Fruit fly (Drosophila melanogaster): ENCODE data around the gene CG11417.
A peak's percentile ranks its signal among the peaks of the same experiment; 100 is the strongest.

Gene CG11417

dm6 chrX:1312510-1312909, 41.3 kb upstream of the CG11417 start (continued):
- no peak for TF ChIP-seq lola (GFP tag; optimal IDR thresholded peaks at IDR 0.05)
- no peak for TF ChIP-seq ac (GFP tag; optimal IDR thresholded peaks at IDR 0.05)
- peak; percentile 40 for TF ChIP-seq oc (tag; optimal IDR thresholded peaks at IDR 0.05)
- no peak for TF ChIP-seq abd-A (tag; optimal IDR thresholded peaks at IDR 0.05)
- TF ChIP-seq CG10543 (GFP tag; optimal IDR thresholded peaks at IDR 0.05), result no peak
- TF ChIP-seq CG7372 (GFP tag; IDR thresholded peaks at IDR 0.05), result no peak
- no peak for TF ChIP-seq CG14441 (GFP tag; IDR thresholded peaks at IDR 0.05)
- no peak for TF ChIP-seq bab2 (GFP tag; optimal IDR thresholded peaks at IDR 0.05)
- TF ChIP-seq vvl (GFP tag; IDR thresholded peaks at IDR 0.05), result peak; percentile 30; the same call in 1 of the 2 replicates
- TF ChIP-seq Antp (GFP tag; optimal IDR thresholded peaks at IDR 0.05), result no peak
- no peak for TF ChIP-seq mld (GFP tag; IDR thresholded peaks at IDR 0.05; ENCODE audit: partially characterized antibody)

dm6 chrX:1320144-1320981, 33.5 kb upstream of the CG11417 start:
- no peak for TF ChIP-seq CG9609 (GFP tag; optimal IDR thresholded peaks at IDR 0.05)
- TF ChIP-seq Lhr (GFP tag; optimal IDR thresholded peaks at IDR 0.05), result no peak
- no peak for TF ChIP-seq CG17361 (GFP tag; IDR thresholded peaks at IDR 0.05)
- TF ChIP-seq Fer2 (tag; optimal IDR thresholded peaks at IDR 0.05), result no peak
- TF ChIP-seq her (GFP tag; optimal IDR thresholded peaks at IDR 0.05), result no peak
- no peak for TF ChIP-seq CG12299 (tag; optimal IDR thresholded peaks at IDR 0.05)
- TF ChIP-seq CG10147 (GFP tag; optimal IDR thresholded peaks at IDR 0.05), result no peak
- TF ChIP-seq CG7556 (GFP tag; optimal IDR thresholded peaks at IDR 0.05), result no peak
- TF ChIP-seq CG8944 (GFP tag; optimal IDR thresholded peaks at IDR 0.05), result no peak
- TF ChIP-seq wdn (GFP tag; IDR thresholded peaks at IDR 0.05), result no peak
- TF ChIP-seq CG17385 (GFP tag; optimal IDR thresholded peaks at IDR 0.05), result no peak
- no peak for TF ChIP-seq CG14860 (GFP tag; IDR thresholded peaks at IDR 0.05; ENCODE audit: partially characterized antibody)
- no peak for TF ChIP-seq tio (GFP tag; optimal IDR thresholded peaks at IDR 0.05)
- no peak for TF ChIP-seq Antp (GFP tag; optimal IDR thresholded peaks at IDR 0.05)
- no peak for TF ChIP-seq CG3726 (GFP tag; IDR thresholded peaks at IDR 0.05)
- TF ChIP-seq danr (GFP tag; IDR thresholded peaks at IDR 0.05), result no peak

dm6 chrX:1321043-1321442, 32.8 kb upstream of the CG11417 start:
- TF ChIP-seq Med (GFP tag) (peak; percentile 43), CG7745 (tag; optimal IDR thresholded peaks at IDR 0.05) (no peak)

- TF ChIP-seq onecut (GFP tag; IDR thresholded peaks at IDR 0.05) (peak; percentile 98), CG9817 (tag; optimal IDR thresholded peaks at IDR 0.05) (no peak), MBD-R2 (GFP tag; IDR thresholded peaks at IDR 0.05) (0 out of 2 replicates have a peak, but pooled peaks have one; percentile 19), cg (GFP tag; optimal IDR thresholded peaks at IDR 0.05) (peak; percentile 43), vnd (GFP tag; IDR thresholded peaks at IDR 0.05; ENCODE audit: partially characterized antibody) (no peak), exex (tag; optimal IDR thresholded peaks at IDR 0.05) (no peak), CG1832 (GFP tag; optimal IDR thresholded peaks at IDR 0.05) (peak; percentile 27), Trl (optimal IDR thresholded peaks at IDR 0.05) (peak; percentile 22 to 45), Trl (GFP tag; optimal IDR thresholded peaks at IDR 0.05) (no peak), CG4360 (GFP tag; IDR thresholded peaks at IDR 0.05) (peak; percentile 69), grn (GFP tag; optimal IDR thresholded peaks at IDR 0.05) (no peak), CG13894 (tag; optimal IDR thresholded peaks at IDR 0.05) (no peak), Hand (GFP tag; optimal IDR thresholded peaks at IDR 0.05) (no peak), CrebB (tag; optimal IDR thresholded peaks at IDR 0.05) (no peak)
Measured at dm6 chrX:1321664-1322063, 32.1 kb upstream of the CG11417 start.
